Fruit fly (Drosophila melanogaster): ENCODE results near the gene CG17272.
A peak's percentile ranks its signal among the peaks of the same experiment; 100 is the strongest.

Gene CG17272

dm6 chr3R:20850395-20851039, 26.5 kb upstream of the CG17272 start, which contains the start of gene RpS30 (continued):
- TF ChIP-seq CG1792 (GFP tag; optimal IDR thresholded peaks at IDR 0.05) = peak; percentile 41
- no peak for TF ChIP-seq fd102C (GFP tag; optimal IDR thresholded peaks at IDR 0.05)
- peak; percentile 81; the same call in 2 of the 3 replicates for TF ChIP-seq mld (GFP tag; IDR thresholded peaks at IDR 0.05; ENCODE audit: partially characterized antibody)
- TF ChIP-seq peb (GFP tag; IDR thresholded peaks at IDR 0.05) = no peak
- peak; percentile 98 for TF ChIP-seq amos (GFP tag; IDR thresholded peaks at IDR 0.05; ENCODE audit: partially characterized antibody)
- TF ChIP-seq CG10462 (GFP tag; optimal IDR thresholded peaks at IDR 0.05) = no peak
- peak; percentile 96 for TF ChIP-seq HLH4C (GFP tag; IDR thresholded peaks at IDR 0.05; ENCODE audit: partially characterized antibody)
- TF ChIP-seq Sry-β (GFP tag; optimal IDR thresholded peaks at IDR 0.05) = no peak
- TF ChIP-seq mirr (GFP tag; optimal IDR thresholded peaks at IDR 0.05) = peak; percentile 38
- peak; percentile 56 for TF ChIP-seq CG12391 (tag; optimal IDR thresholded peaks at IDR 0.05)
- peak; percentile 22 for TF ChIP-seq CG7839 (tag; optimal IDR thresholded peaks at IDR 0.05)
- peak; percentile 70 for TF ChIP-seq gro (GFP tag; optimal IDR thresholded peaks at IDR 0.05)
- TF ChIP-seq ab (GFP tag; optimal IDR thresholded peaks at IDR 0.05) = no peak
- no peak for TF ChIP-seq br (optimal IDR thresholded peaks at IDR 0.05)
- no peak for TF ChIP-seq pnt (GFP tag; optimal IDR thresholded peaks at IDR 0.05)
- no peak for TF ChIP-seq odd (GFP tag; optimal IDR thresholded peaks at IDR 0.05)
- no peak for TF ChIP-seq wdn (GFP tag; IDR thresholded peaks at IDR 0.05)
- TF ChIP-seq CG12071 (GFP tag; optimal IDR thresholded peaks at IDR 0.05) = no peak
- TF ChIP-seq sima (GFP tag; optimal IDR thresholded peaks at IDR 0.05) = no peak
- TF ChIP-seq Antp (GFP tag; optimal IDR thresholded peaks at IDR 0.05) = no peak
- TF ChIP-seq bsh (GFP tag; optimal IDR thresholded peaks at IDR 0.05) = peak in 1 of 2 experiments; percentile 36
- TF ChIP-seq lbe (GFP tag; optimal IDR thresholded peaks at IDR 0.05) = peak; percentile 45
- peak; percentile 69 for TF ChIP-seq onecut (GFP tag; IDR thresholded peaks at IDR 0.05)
- peak in 1 of 2 experiments; percentile 10 for TF ChIP-seq insv (GFP tag; optimal IDR thresholded peaks at IDR 0.05)
- peak; percentile 8 for TF ChIP-seq CG6765 (GFP tag; optimal IDR thresholded peaks at IDR 0.05)
- TF ChIP-seq CG8924 (tag; optimal IDR thresholded peaks at IDR 0.05) = peak; percentile 46
- TF ChIP-seq HmgD (GFP tag; optimal IDR thresholded peaks at IDR 0.05) = peak; percentile 85
- no peak for TF ChIP-seq Blimp-1 (GFP tag; optimal IDR thresholded peaks at IDR 0.05)
- TF ChIP-seq Fer1 (GFP tag; optimal IDR thresholded peaks at IDR 0.05) = peak; percentile 59
- peak; percentile 27 for TF ChIP-seq Fer3 (tag; optimal IDR thresholded peaks at IDR 0.05)
- TF ChIP-seq CG15514 (GFP tag; optimal IDR thresholded peaks at IDR 0.05) = peak; percentile 79
- TF ChIP-seq Opbp (GFP tag; IDR thresholded peaks at IDR 0.05; ENCODE audit: partially characterized antibody) = peak; percentile 98
- TF ChIP-seq bowl (GFP tag; IDR thresholded peaks at IDR 0.05) = no peak
- TF ChIP-seq zfh2 (GFP tag; optimal IDR thresholded peaks at IDR 0.05) = peak; percentile 41
- TF ChIP-seq CG11560 (tag; IDR thresholded peaks at IDR 0.05) = peak; percentile 80; the same call in 2 of the 3 replicates
- no peak for TF ChIP-seq gcm (GFP tag; optimal IDR thresholded peaks at IDR 0.05)
- TF ChIP-seq eyg (GFP tag; optimal IDR thresholded peaks at IDR 0.05) = peak; percentile 36
- peak; percentile 71 for TF ChIP-seq Rfx (GFP tag; IDR thresholded peaks at IDR 0.05)
- peak; percentile 69 for TF ChIP-seq Hey (tag; optimal IDR thresholded peaks at IDR 0.05)
- no peak for TF ChIP-seq Atf3 (GFP tag; optimal IDR thresholded peaks at IDR 0.05)
- TF ChIP-seq p53 (GFP tag; optimal IDR thresholded peaks at IDR 0.05) = peak; percentile 52
- TF ChIP-seq CG13775 (GFP tag; optimal IDR thresholded peaks at IDR 0.05) = peak; percentile 62
- peak; percentile 58; the same call in 1 of the 2 replicates for TF ChIP-seq NFAT (GFP tag; IDR thresholded peaks at IDR 0.05)
- peak; percentile 7 for TF ChIP-seq D19A (tag; optimal IDR thresholded peaks at IDR 0.05)
- TF ChIP-seq scrt (GFP tag; optimal IDR thresholded peaks at IDR 0.05) = peak; percentile 12
- peak; percentile 44 for TF ChIP-seq Bteb2 (GFP tag; optimal IDR thresholded peaks at IDR 0.05)
- no peak for TF ChIP-seq Side (GFP tag; optimal IDR thresholded peaks at IDR 0.05)
- peak; percentile 91 for TF ChIP-seq CG12659 (GFP tag; optimal IDR thresholded peaks at IDR 0.05)
- no peak for TF ChIP-seq tup (GFP tag; optimal IDR thresholded peaks at IDR 0.05)
